Worm (Caenorhabditis elegans) whole organism, early embryonic: Measurements from ENCODE around the gene rsd-2.
A peak's percentile ranks its signal among the peaks of the same experiment; 100 is the strongest.

ENCODE experiments used
- B0310.2 ChIP-seq: sonication (generic microtip); optimal IDR thresholded peaks from 2 replicates; lab custom pipeline; 2016; ENCODE audit warnings: mild to moderate bottlenecking, missing genetic modification characterization, missing compliant biosample characterization
- F13C5.2 ChIP-seq: sonication (generic microtip); optimal IDR thresholded peaks from 2 replicates; lab custom pipeline; 2017; ENCODE audit warnings: mild to moderate bottlenecking, missing genetic modification characterization, inconsistent platforms, missing compliant biosample characterization
- aly-1 ChIP-seq: sonication (generic microtip); optimal IDR thresholded peaks from 2 replicates; lab custom pipeline; 2016; ENCODE audit warnings: missing genetic modification characterization, missing compliant biosample characterization
- ama-1 ChIP-seq: fragments of 150-350 bp; optimal IDR thresholded peaks from 2 replicates; lab custom pipeline; 2014
- ceh-13 ChIP-seq: fragments of 200-800 bp; sonication (Bioruptor generic); optimal IDR thresholded peaks from 2 replicates; lab custom pipeline; 2018; ENCODE audit warnings: mild to moderate bottlenecking, missing genetic modification characterization, missing compliant biosample characterization
- ceh-36 ChIP-seq: sonication (generic microtip); optimal IDR thresholded peaks from 2 replicates; lab custom pipeline; 2016; ENCODE audit warnings: missing genetic modification characterization, inconsistent platforms, missing compliant biosample characterization
- ets-7 ChIP-seq: sonication (generic microtip); optimal IDR thresholded peaks from 2 replicates; lab custom pipeline; 2016; ENCODE audit warnings: missing genotype, missing genetic modification characterization, missing compliant biosample characterization
- flt-1 ChIP-seq: fragments of 200-800 bp; sonication (Bioruptor generic); IDR thresholded peaks from 2 replicates; pipeline ENCODE4 v1.3.6; 2022; ENCODE audit warnings: missing genetic modification characterization, missing compliant biosample characterization
- hmbx-1 ChIP-seq: sonication (generic microtip); optimal IDR thresholded peaks from 2 replicates; lab custom pipeline; 2016; ENCODE audit warnings: mild to moderate bottlenecking, missing genetic modification characterization, missing compliant biosample characterization
- hmg-4 ChIP-seq: fragments of 200-800 bp; sonication (Bioruptor generic); optimal IDR thresholded peaks from 2 replicates; lab custom pipeline; 2018; ENCODE audit warnings: mild to moderate bottlenecking, missing genetic modification characterization, missing compliant biosample characterization
- hnd-1 ChIP-seq: sonication (generic microtip); optimal IDR thresholded peaks from 2 replicates; lab custom pipeline; 2016; ENCODE audit warnings: missing genetic modification characterization, missing compliant biosample characterization
- pes-1 ChIP-seq: fragments of 200-800 bp; sonication (Bioruptor generic); IDR thresholded peaks from 2 replicates; pipeline ENCODE4 v1.3.6; 2022; ENCODE audit warnings: missing genetic modification reagents, missing genetic modification characterization, missing compliant biosample characterization
- scrt-1 ChIP-seq: fragments of 200-800 bp; sonication (Bioruptor generic); IDR thresholded peaks from 2 replicates; pipeline ENCODE4 v1.3.6; 2022; ENCODE audit warnings: missing genetic modification characterization, missing compliant biosample characterization
- sea-1 ChIP-seq: fragments of 200-800 bp; sonication (Bioruptor generic); conservative IDR thresholded peaks from 2 replicates; pipeline ENCODE4 v1.3.6; 2022; ENCODE audit warnings: missing genetic modification characterization, missing compliant biosample characterization
- tbx-11 ChIP-seq: fragments of 200-800 bp; sonication (Bioruptor generic); IDR thresholded peaks from 2 replicates; pipeline ENCODE4 v1.3.6; 2022; ENCODE audit warnings: missing genetic modification characterization, missing compliant biosample characterization
- tbx-37 ChIP-seq: fragments of 200-800 bp; sonication (Bioruptor generic); conservative IDR thresholded peaks from 2 replicates; pipeline ENCODE4 v1.3.6; 2022; ENCODE audit warnings: missing genetic modification reagents, missing genetic modification characterization, missing compliant biosample characterization
- tra-4 ChIP-seq: sonication (generic microtip); optimal IDR thresholded peaks from 2 replicates; lab custom pipeline; 2017; ENCODE audit warnings: missing genetic modification characterization, missing compliant biosample characterization

Gene rsd-2

ce11 chrIV:13564284-13564683, 24.2 kb upstream of the rsd-2 start:
- TF ChIP-seq ama-1 (lab: Kevin White, UChicago) (no peak), B0310.2 (no peak)

- TF ChIP-seq tbx-11: no peak
- no peak for TF ChIP-seq hmg-4 (GFP tag; lab: Kevin White, UChicago)
- no peak for TF ChIP-seq flt-1 (GFP tag; lab: Robert Waterston, UW)
- TF ChIP-seq pes-1 (GFP tag; lab: Robert Waterston, UW): no peak
These were observed 21.6 kb upstream of the rsd-2 start, which contains the start of the genes Y45F10B.13 and qui-1 for ce11 chrIV:13561629-13562028. Gene Y45F10B.13 (minus strand): TSS chrIV:13561729. Gene qui-1 (plus strand): TSS chrIV:13561861.

ce11 chrIV:13559020-13559419, 19.0 kb upstream of the rsd-2 start:
- TF ChIP-seq scrt-1 (no peak), ceh-36 (tag; lab: Kevin White, UChicago) (no peak), ama-1 (lab: Kevin White, UChicago) (no peak), aly-1 (no peak), tbx-37 (GFP tag; lab: Robert Waterston, UW) (no peak), hnd-1 (tag; lab: Kevin White, UChicago) (no peak), tra-4 (tag; lab: Kevin White, UChicago) (no peak), F13C5.2 (tag; lab: Kevin White, UChicago) (no peak), flt-1 (GFP tag; lab: Robert Waterston, UW) (no peak)

ce11 chrIV:13557393-13557792, 17.3 kb upstream of the rsd-2 start:
- TF ChIP-seq sea-1 (GFP tag; lab: Robert Waterston, UW) (no peak), hmg-4 (GFP tag; lab: Kevin White, UChicago) (no peak), B0310.2 (no peak), F13C5.2 (tag; lab: Kevin White, UChicago) (no peak), aly-1 (no peak), hnd-1 (tag; lab: Kevin White, UChicago) (no peak), ama-1 (lab: Kevin White, UChicago) (no peak), hmbx-1 (tag; lab: Kevin White, UChicago) (no peak), tbx-11 (no peak), flt-1 (GFP tag; lab: Robert Waterston, UW) (no peak), ceh-13 (GFP tag; lab: Kevin White, UChicago) (no peak), pes-1 (GFP tag; lab: Robert Waterston, UW) (no peak)

- TF ChIP-seq ceh-36 (tag; lab: Kevin White, UChicago) (no peak), sea-1 (GFP tag; lab: Robert Waterston, UW) (no peak), ets-7 (tag; lab: Kevin White, UChicago) (no peak), hnd-1 (tag; lab: Kevin White, UChicago) (no peak), flt-1 (GFP tag; lab: Robert Waterston, UW) (no peak), ceh-13 (GFP tag; lab: Kevin White, UChicago) (no peak), aly-1 (no peak), hmbx-1 (tag; lab: Kevin White, UChicago) (no peak), tra-4 (tag; lab: Kevin White, UChicago) (no peak), pes-1 (GFP tag; lab: Robert Waterston, UW) (no peak), tbx-11 (no peak)
These were observed 15.4 kb upstream of the rsd-2 start for ce11 chrIV:13555508-13555907.

- no peak for TF ChIP-seq B0310.2
- TF ChIP-seq aly-1: no peak
These were observed 14.3 kb upstream of the rsd-2 start for ce11 chrIV:13554350-13554749.

- TF ChIP-seq flt-1 (GFP tag; lab: Robert Waterston, UW): no peak
- no peak for TF ChIP-seq aly-1
- TF ChIP-seq hmbx-1 (tag; lab: Kevin White, UChicago): peak; percentile 21
- no peak for TF ChIP-seq tbx-11
- no peak for TF ChIP-seq pes-1 (GFP tag; lab: Robert Waterston, UW)
- no peak for TF ChIP-seq hmg-4 (GFP tag; lab: Kevin White, UChicago)
- peak; percentile 30 for TF ChIP-seq F13C5.2 (tag; lab: Kevin White, UChicago)
- no peak for TF ChIP-seq scrt-1
- no peak for TF ChIP-seq B0310.2
These were observed 9.3 kb upstream of the rsd-2 start for ce11 chrIV:13549350-13549749.

- no peak for TF ChIP-seq hmbx-1 (tag; lab: Kevin White, UChicago)
- TF ChIP-seq B0310.2: no peak
- no peak for TF ChIP-seq tbx-37 (GFP tag; lab: Robert Waterston, UW)
- no peak for TF ChIP-seq aly-1
- TF ChIP-seq flt-1 (GFP tag; lab: Robert Waterston, UW): no peak
- no peak for TF ChIP-seq scrt-1
- TF ChIP-seq ets-7 (tag; lab: Kevin White, UChicago): no peak
- no peak for TF ChIP-seq sea-1 (GFP tag; lab: Robert Waterston, UW)
- no peak for TF ChIP-seq hmg-4 (GFP tag; lab: Kevin White, UChicago)
- TF ChIP-seq ceh-13 (GFP tag; lab: Kevin White, UChicago): no peak
These were observed 8.1 kb upstream of the rsd-2 start, which contains the start of gene F52G2.3 for ce11 chrIV:13548188-13548587. Gene F52G2.3 (minus strand): TSS chrIV:13548230.

- TF ChIP-seq hmg-4 (GFP tag; lab: Kevin White, UChicago): no peak
- TF ChIP-seq aly-1: no peak
- no peak for TF ChIP-seq tbx-11
- TF ChIP-seq hnd-1 (tag; lab: Kevin White, UChicago): no peak
- no peak for TF ChIP-seq ceh-36 (tag; lab: Kevin White, UChicago)
- no peak for TF ChIP-seq hmbx-1 (tag; lab: Kevin White, UChicago)
- TF ChIP-seq sea-1 (GFP tag; lab: Robert Waterston, UW): no peak
- TF ChIP-seq ceh-13 (GFP tag; lab: Kevin White, UChicago): no peak
These were observed 1.2 kb downstream of the rsd-2 start for ce11 chrIV:13538901-13539300.
